Worm (Caenorhabditis elegans): ENCODE results near the gene Y57G7A.11.

DNA sequence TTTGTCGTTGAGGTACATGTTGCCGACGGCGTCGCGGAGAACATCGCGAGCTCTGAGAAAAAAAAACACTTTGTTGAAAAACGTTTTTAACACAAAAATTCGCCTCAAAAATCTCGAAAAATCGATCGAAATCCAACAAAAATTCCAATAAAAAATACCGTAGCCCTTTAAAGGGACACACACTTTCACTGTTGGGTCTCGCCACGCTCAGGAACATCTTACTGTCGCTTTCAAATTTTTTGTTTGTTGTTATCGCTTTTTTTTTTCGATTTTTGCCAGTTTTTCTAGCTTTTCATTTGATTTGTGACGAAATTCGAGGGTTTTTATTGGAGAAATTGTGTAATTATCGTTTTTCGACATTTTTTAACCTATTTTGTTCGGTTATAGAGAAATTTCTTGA lies 29.9 kb upstream of the Y57G7A.11 start:
- TF ChIP-seq nhr-237 (tag; optimal IDR thresholded peaks at IDR 0.05) (no peak), nhr-12 (tag; optimal IDR thresholded peaks at IDR 0.05) (no peak), lin-32 (GFP tag; optimal IDR thresholded peaks at IDR 0.05) (no peak), snpc-4 (tag; optimal IDR thresholded peaks at IDR 0.05) (no peak), ztf-11 (tag; optimal IDR thresholded peaks at IDR 0.05) (no peak), sptf-1 (tag; optimal IDR thresholded peaks at IDR 0.05) (no peak), sem-2 (GFP tag; optimal IDR thresholded peaks at IDR 0.05) (no peak), cnd-1 (tag; optimal IDR thresholded peaks at IDR 0.05) (no peak), ceh-83 (GFP tag; optimal IDR thresholded peaks at IDR 0.05) (no peak)

All from whole organism, mixed stage, embryonic.